Fruit fly (Drosophila melanogaster): ENCODE data around the gene CG6999.
A peak's percentile ranks its signal among the peaks of the same experiment; 100 is the strongest.

The CG6999 gene

DNA sequence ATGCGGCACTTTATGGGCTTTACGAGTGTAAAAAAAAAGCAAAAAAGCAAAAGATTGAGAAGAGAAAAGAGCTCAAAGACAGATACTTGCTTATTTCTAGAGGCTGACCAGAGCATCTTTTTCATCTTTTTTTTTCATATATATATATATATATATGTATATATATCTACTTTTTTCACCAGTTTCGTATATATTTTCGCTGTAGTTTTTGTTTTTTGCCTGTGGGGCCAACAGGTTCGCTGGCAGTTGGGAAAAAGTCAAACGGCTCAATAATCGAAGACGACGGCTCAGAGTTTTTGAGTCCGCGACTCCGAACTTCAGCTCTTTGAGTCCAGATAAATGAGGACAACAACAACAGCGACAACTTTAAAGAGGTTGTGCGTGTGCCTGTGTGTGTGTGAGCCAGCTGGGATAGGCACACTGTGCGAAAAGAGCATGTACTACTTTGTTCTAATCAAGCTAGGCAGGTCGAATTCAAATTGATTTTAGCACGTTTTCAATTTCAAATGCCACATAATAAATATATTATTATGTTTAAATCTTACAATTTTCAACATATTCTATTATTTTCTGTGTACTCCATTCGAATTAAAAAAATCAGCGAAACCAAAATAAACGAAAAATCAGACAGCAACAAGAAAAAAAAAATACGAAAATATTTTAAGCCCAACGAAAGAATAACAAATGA is 21.2 kb upstream of the CG6999 start (continued):
- TF ChIP-seq wek (GFP tag; optimal IDR thresholded peaks at IDR 0.05) (no peak), CG1024 (GFP tag; IDR thresholded peaks at IDR 0.05) (no peak), Dll (GFP tag; IDR thresholded peaks at IDR 0.05; ENCODE audit: partially characterized antibody) (no peak), CG9437 (GFP tag; optimal IDR thresholded peaks at IDR 0.05) (no peak), CG17568 (GFP tag; optimal IDR thresholded peaks at IDR 0.05) (no peak), crp (GFP tag; optimal IDR thresholded peaks at IDR 0.05) (no peak), CG11696 (GFP tag; IDR thresholded peaks at IDR 0.05) (no peak), CG17328 (GFP tag; IDR thresholded peaks at IDR 0.05) (peak; percentile 36; the same call in 1 of the 2 replicates), phol (tag; optimal IDR thresholded peaks at IDR 0.05) (peak; percentile 36), bcd (GFP tag; optimal IDR thresholded peaks at IDR 0.05) (peak; percentile 3), Doc2 (GFP tag; IDR thresholded peaks at IDR 0.05) (no peak), grn (GFP tag; optimal IDR thresholded peaks at IDR 0.05) (no peak), slp2 (GFP tag; optimal IDR thresholded peaks at IDR 0.05) (no peak), E2f2 (GFP tag; IDR thresholded peaks at IDR 0.05) (no peak), Atf6 (GFP tag; IDR thresholded peaks at IDR 0.05) (peak; percentile 31; the same call in 1 of the 2 replicates), cg (GFP tag; optimal IDR thresholded peaks at IDR 0.05) (no peak), cad (GFP tag; optimal IDR thresholded peaks at IDR 0.05) (no peak), CG10959 (GFP tag; IDR thresholded peaks at IDR 0.05) (no peak), mam (GFP tag; optimal IDR thresholded peaks at IDR 0.05) (no peak), vnd (GFP tag; IDR thresholded peaks at IDR 0.05; ENCODE audit: partially characterized antibody) (no peak), CG18599 (GFP tag; optimal IDR thresholded peaks at IDR 0.05) (no peak), CG13424 (tag; optimal IDR thresholded peaks at IDR 0.05) (peak; percentile 18), CG11085 (GFP tag; IDR thresholded peaks at IDR 0.05) (no peak), pum (GFP tag; optimal IDR thresholded peaks at IDR 0.05) (no peak), CG4424 (GFP tag; optimal IDR thresholded peaks at IDR 0.05) (peak; percentile 7), sna (GFP tag; IDR thresholded peaks at IDR 0.05; ENCODE audit: partially characterized antibody) (no peak), bowl (GFP tag; IDR thresholded peaks at IDR 0.05) (no peak), CG2712 (tag; optimal IDR thresholded peaks at IDR 0.05) (peak; percentile 11), CG15514 (GFP tag; optimal IDR thresholded peaks at IDR 0.05) (no peak), CG3847 (GFP tag; IDR thresholded peaks at IDR 0.05) (0 out of 2 replicates have a peak, but pooled peaks have one; percentile 15), BEAF-32 (GFP tag; optimal IDR thresholded peaks at IDR 0.05) (no peak), yki (optimal IDR thresholded peaks at IDR 0.05) (no peak), Sin3A (optimal IDR thresholded peaks at IDR 0.05) (no peak), cwo (GFP tag; optimal IDR thresholded peaks at IDR 0.05) (no peak), sd (tag; optimal IDR thresholded peaks at IDR 0.05) (no peak), caup (GFP tag; optimal IDR thresholded peaks at IDR 0.05; ENCODE audit: severe bottlenecking) (peak; percentile 17), Sry-β (GFP tag; optimal IDR thresholded peaks at IDR 0.05) (no peak), insv (GFP tag; optimal IDR thresholded peaks at IDR 0.05) (no peak), Dip2 (GFP tag; IDR thresholded peaks at IDR 0.05) (no peak), CoRest (tag; optimal IDR thresholded peaks at IDR 0.05) (peak; percentile 3), CG14441 (GFP tag; IDR thresholded peaks at IDR 0.05) (peak; percentile 47; the same call in 1 of the 2 replicates), ssp (GFP tag; IDR thresholded peaks at IDR 0.05) (no peak), CG1233 (GFP tag; optimal IDR thresholded peaks at IDR 0.05) (no peak), Jarid2 (GFP tag; optimal IDR thresholded peaks at IDR 0.05) (no peak), mld (GFP tag; IDR thresholded peaks at IDR 0.05; ENCODE audit: partially characterized antibody) (no peak), CG17186 (GFP tag; optimal IDR thresholded peaks at IDR 0.05) (no peak), NK7.1 (GFP tag; optimal IDR thresholded peaks at IDR 0.05) (no peak), ash1 (GFP tag; optimal IDR thresholded peaks at IDR 0.05) (no peak), CG3407 (GFP tag; optimal IDR thresholded peaks at IDR 0.05) (no peak), Nf-YA (GFP tag; IDR thresholded peaks at IDR 0.05) (no peak)

All from whole organism, embryonic.